Fruit fly (Drosophila melanogaster): ENCODE data around the gene phu.

The phu gene

DNA sequence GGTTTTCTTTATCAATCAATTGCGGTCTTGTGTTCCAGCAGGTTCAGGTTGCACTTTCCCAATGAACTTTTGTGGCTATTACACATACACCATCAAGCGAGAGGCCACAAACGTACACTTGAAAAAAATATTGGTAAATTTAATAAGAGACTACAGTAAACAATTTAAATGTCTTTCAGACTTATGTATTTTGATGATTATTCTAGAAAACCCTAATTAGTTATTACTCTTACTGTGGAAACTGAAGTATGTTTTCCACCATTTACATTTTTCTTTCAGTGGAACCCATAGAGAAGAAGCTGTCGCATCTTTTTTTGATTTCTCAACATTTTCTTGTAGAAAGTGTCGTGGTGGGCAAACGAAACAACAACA is 39.5 kb downstream of the phu start (continued):
- TF ChIP-seq CG9727 (GFP tag; optimal IDR thresholded peaks at IDR 0.05) (peak; percentile 85), CG2712 (tag; optimal IDR thresholded peaks at IDR 0.05) (peak; percentile 96), HLH54F (GFP tag; optimal IDR thresholded peaks at IDR 0.05) (peak; percentile 82), odd (GFP tag; optimal IDR thresholded peaks at IDR 0.05) (peak; percentile 86), crp (GFP tag; optimal IDR thresholded peaks at IDR 0.05) (peak in 1 of 2 experiments; percentile 46), fd96Cb (tag; optimal IDR thresholded peaks at IDR 0.05) (peak; percentile 96), Spps (tag; optimal IDR thresholded peaks at IDR 0.05) (peak; percentile 88), CG2678 (tag; optimal IDR thresholded peaks at IDR 0.05) (peak; percentile 96), CG16863 (GFP tag; optimal IDR thresholded peaks at IDR 0.05) (peak; percentile 94), CG17568 (GFP tag; optimal IDR thresholded peaks at IDR 0.05) (peak; percentile 86), zf30C (GFP tag; optimal IDR thresholded peaks at IDR 0.05) (peak; percentile 58), insv (GFP tag; optimal IDR thresholded peaks at IDR 0.05) (no peak), H15 (GFP tag; IDR thresholded peaks at IDR 0.05) (peak; percentile 90), Hmr (GFP tag; optimal IDR thresholded peaks at IDR 0.05) (peak; percentile 85), cas (GFP tag; IDR thresholded peaks at IDR 0.05) (0 out of 2 replicates have a peak, but pooled peaks have one; percentile 35), peb (GFP tag; IDR thresholded peaks at IDR 0.05) (peak; percentile 82), CG34224 (GFP tag; IDR thresholded peaks at IDR 0.05; ENCODE audit: partially characterized antibody) (no peak), CG16779 (GFP tag; IDR thresholded peaks at IDR 0.05) (peak; percentile 60), nerfin-2 (GFP tag; IDR thresholded peaks at IDR 0.05; ENCODE audit: partially characterized antibody) (no peak), Oaz (GFP tag; IDR thresholded peaks at IDR 0.05) (peak; percentile 73), CG9797 (GFP tag; optimal IDR thresholded peaks at IDR 0.05) (no peak), CG10565 (GFP tag; optimal IDR thresholded peaks at IDR 0.05) (peak; percentile 77), bigmax (GFP tag; optimal IDR thresholded peaks at IDR 0.05) (no peak), CG12744 (GFP tag; optimal IDR thresholded peaks at IDR 0.05) (peak; percentile 89), CG9817 (tag; optimal IDR thresholded peaks at IDR 0.05) (peak; percentile 91), seq (GFP tag; IDR thresholded peaks at IDR 0.05) (peak; percentile 82), NC2β (GFP tag; optimal IDR thresholded peaks at IDR 0.05) (peak; percentile 90), MESR4 (GFP tag; optimal IDR thresholded peaks at IDR 0.05) (peak; percentile 16), eve (GFP tag; optimal IDR thresholded peaks at IDR 0.05) (peak in 1 of 2 experiments; percentile 98), BtbVII (GFP tag; optimal IDR thresholded peaks at IDR 0.05) (peak; percentile 85), Nf-YC (tag; optimal IDR thresholded peaks at IDR 0.05) (peak; percentile 59), CG3995 (GFP tag; optimal IDR thresholded peaks at IDR 0.05) (peak; percentile 3), ci (GFP tag; IDR thresholded peaks at IDR 0.05) (peak; percentile 98), CG8388 (GFP tag; optimal IDR thresholded peaks at IDR 0.05) (peak; percentile 96), Hmx (GFP tag; optimal IDR thresholded peaks at IDR 0.05) (peak; percentile 79), CG14667 (GFP tag; IDR thresholded peaks at IDR 0.05) (peak; percentile 88), onecut (GFP tag; IDR thresholded peaks at IDR 0.05) (peak; percentile 75), vfl (GFP tag; optimal IDR thresholded peaks at IDR 0.05) (peak; percentile 33), ATbp (GFP tag; optimal IDR thresholded peaks at IDR 0.05) (peak; percentile 96), sim (GFP tag; IDR thresholded peaks at IDR 0.05) (peak; percentile 91), CG12942 (GFP tag; optimal IDR thresholded peaks at IDR 0.05) (peak; percentile 90), dmrt99B (tag; optimal IDR thresholded peaks at IDR 0.05) (peak; percentile 98), fd64A (GFP tag; optimal IDR thresholded peaks at IDR 0.05) (peak; percentile 77), Max (GFP tag; optimal IDR thresholded peaks at IDR 0.05) (peak; percentile 86), wdn (GFP tag; IDR thresholded peaks at IDR 0.05) (peak; percentile 84), tgo (GFP tag; IDR thresholded peaks at IDR 0.05) (peak; percentile 91), CG11085 (GFP tag; IDR thresholded peaks at IDR 0.05) (peak; percentile 78), Poxn (GFP tag; IDR thresholded peaks at IDR 0.05) (peak; percentile 37; the same call in 1 of the 2 replicates), lmd (GFP tag; IDR thresholded peaks at IDR 0.05) (peak; percentile 87), CG11723 (GFP tag; optimal IDR thresholded peaks at IDR 0.05) (peak; percentile 89), crc (GFP tag; optimal IDR thresholded peaks at IDR 0.05) (peak; percentile 84)
